Worm (Caenorhabditis elegans): ENCODE measurements around the gene mtch-1.

Gene mtch-1

ce11 chrII:7393922-7394689 lies 20.1 kb upstream of the mtch-1 start:
- TF ChIP-seq F13C5.2 (tag; optimal IDR thresholded peaks at IDR 0.05) = no peak
- TF ChIP-seq tbx-37 (GFP tag; conservative IDR thresholded peaks at IDR 0.05) = no peak
- no peak for TF ChIP-seq ceh-36 (tag; optimal IDR thresholded peaks at IDR 0.05)
- no peak for TF ChIP-seq tbx-11 (GFP tag; IDR thresholded peaks at IDR 0.05)
- no peak for TF ChIP-seq hnd-1 (tag; optimal IDR thresholded peaks at IDR 0.05)

- TF ChIP-seq ets-7 (tag; optimal IDR thresholded peaks at IDR 0.05) = no peak
- no peak for TF ChIP-seq hmbx-1 (tag; optimal IDR thresholded peaks at IDR 0.05)
- no peak for TF ChIP-seq ceh-36 (tag; optimal IDR thresholded peaks at IDR 0.05)
- no peak for TF ChIP-seq ama-1 (optimal IDR thresholded peaks at IDR 0.05)
- TF ChIP-seq sea-1 (GFP tag; conservative IDR thresholded peaks at IDR 0.05) = no peak
Measured at ce11 chrII:7393393-7393792, 19.4 kb upstream of the mtch-1 start.

- TF ChIP-seq tra-4 (tag; optimal IDR thresholded peaks at IDR 0.05) = no peak
- TF ChIP-seq F13C5.2 (tag; optimal IDR thresholded peaks at IDR 0.05) = peak; percentile 50
- no peak for TF ChIP-seq hmbx-1 (tag; optimal IDR thresholded peaks at IDR 0.05)
- no peak for TF ChIP-seq flt-1 (GFP tag; IDR thresholded peaks at IDR 0.05)
Measured at ce11 chrII:7392052-7392694, 18.2 kb upstream of the mtch-1 start.

- no peak for TF ChIP-seq B0310.2 (tag; optimal IDR thresholded peaks at IDR 0.05)
Measured at ce11 chrII:7390335-7390734, 16.4 kb upstream of the mtch-1 start.

DNA sequence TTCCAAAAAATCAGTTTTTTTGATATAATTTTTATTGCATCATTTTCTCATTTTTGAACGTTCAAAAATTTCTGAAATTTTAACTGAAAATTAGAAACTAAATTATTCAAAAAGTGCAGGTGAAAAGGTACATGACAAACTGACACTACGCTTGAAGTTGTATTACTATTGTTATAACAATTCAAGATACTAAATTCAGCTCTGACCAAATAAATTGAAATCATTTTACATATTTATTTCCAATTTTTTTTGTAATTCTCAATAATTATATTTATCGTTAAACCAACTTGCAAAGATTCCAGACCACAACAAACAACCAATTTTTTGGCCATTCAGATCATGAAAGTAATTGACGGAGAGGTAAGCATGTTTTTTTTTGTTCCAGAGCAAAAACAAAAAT lies 11.5 kb upstream of the mtch-1 start, which contains the start of gene sre-3:
Gene sre-3, plus strand, starts transcription at position 301 of the 400 bp plus-strand sequence.
- TF ChIP-seq ets-7 (tag; optimal IDR thresholded peaks at IDR 0.05) (no peak), hmg-4 (GFP tag; optimal IDR thresholded peaks at IDR 0.05) (no peak), flt-1 (GFP tag; IDR thresholded peaks at IDR 0.05) (no peak), ceh-13 (GFP tag; optimal IDR thresholded peaks at IDR 0.05) (no peak), tbx-37 (GFP tag; conservative IDR thresholded peaks at IDR 0.05) (no peak), sea-1 (GFP tag; conservative IDR thresholded peaks at IDR 0.05) (no peak), aly-1 (tag; optimal IDR thresholded peaks at IDR 0.05) (no peak), F13C5.2 (tag; optimal IDR thresholded peaks at IDR 0.05) (no peak)

ce11 chrII:7381947-7382346 lies 8.0 kb upstream of the mtch-1 start:
- TF ChIP-seq ceh-13 (GFP tag; optimal IDR thresholded peaks at IDR 0.05) (no peak), F13C5.2 (tag; optimal IDR thresholded peaks at IDR 0.05) (no peak), ama-1 (optimal IDR thresholded peaks at IDR 0.05) (no peak), tra-4 (tag; optimal IDR thresholded peaks at IDR 0.05) (no peak), sea-1 (GFP tag; conservative IDR thresholded peaks at IDR 0.05) (no peak), hmg-4 (GFP tag; optimal IDR thresholded peaks at IDR 0.05) (no peak), ets-7 (tag; optimal IDR thresholded peaks at IDR 0.05) (no peak), hnd-1 (tag; optimal IDR thresholded peaks at IDR 0.05) (no peak), scrt-1 (GFP tag; IDR thresholded peaks at IDR 0.05) (no peak)

DNA sequence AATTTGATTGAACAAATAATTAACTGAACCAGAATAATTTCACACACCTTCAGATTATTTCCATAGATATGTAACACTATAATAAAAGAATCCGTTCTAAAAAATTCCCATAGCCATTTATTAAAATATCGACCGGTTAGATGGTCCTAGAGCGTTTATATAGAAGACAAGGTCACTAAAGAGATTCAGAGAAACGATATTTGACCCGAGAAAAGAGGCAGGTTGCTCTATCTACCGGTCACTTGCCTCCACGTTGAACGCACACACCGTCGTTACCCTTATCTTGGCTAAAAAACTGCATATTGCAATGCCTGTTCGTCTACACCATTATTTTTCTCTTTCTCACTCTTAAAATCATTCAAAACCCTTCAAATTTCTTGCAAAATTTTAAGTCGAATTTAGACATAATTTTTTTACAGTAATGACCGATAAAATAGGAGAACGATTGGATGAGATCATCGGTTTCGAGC lies 7.2 kb upstream of the mtch-1 start, which contains the start of gene C07D10.5:
Gene C07D10.5, plus strand, starts transcription at position 420 of the 470 bp plus-strand sequence.
- TF ChIP-seq B0310.2 (tag; optimal IDR thresholded peaks at IDR 0.05) (no peak), F13C5.2 (tag; optimal IDR thresholded peaks at IDR 0.05) (no peak), tra-4 (tag; optimal IDR thresholded peaks at IDR 0.05) (no peak), ets-7 (tag; optimal IDR thresholded peaks at IDR 0.05) (no peak), aly-1 (tag; optimal IDR thresholded peaks at IDR 0.05) (no peak), hnd-1 (tag; optimal IDR thresholded peaks at IDR 0.05) (no peak), ceh-13 (GFP tag; optimal IDR thresholded peaks at IDR 0.05) (no peak), ceh-36 (tag; optimal IDR thresholded peaks at IDR 0.05) (no peak), tbx-11 (GFP tag; IDR thresholded peaks at IDR 0.05) (no peak), sea-1 (GFP tag; conservative IDR thresholded peaks at IDR 0.05) (no peak), tbx-37 (GFP tag; conservative IDR thresholded peaks at IDR 0.05) (no peak), pes-1 (GFP tag; IDR thresholded peaks at IDR 0.05) (no peak)

ce11 chrII:7379021-7379420 lies 5.1 kb upstream of the mtch-1 start, which contains the start of gene C07D10.6:
Gene C07D10.6, plus strand, starts transcription at chrII:7379321.
- no peak for TF ChIP-seq F13C5.2 (tag; optimal IDR thresholded peaks at IDR 0.05)
- no peak for TF ChIP-seq ama-1 (optimal IDR thresholded peaks at IDR 0.05)
- no peak for TF ChIP-seq hmbx-1 (tag; optimal IDR thresholded peaks at IDR 0.05)
- no peak for TF ChIP-seq sea-1 (GFP tag; conservative IDR thresholded peaks at IDR 0.05)
- no peak for TF ChIP-seq hnd-1 (tag; optimal IDR thresholded peaks at IDR 0.05)
- no peak for TF ChIP-seq scrt-1 (GFP tag; IDR thresholded peaks at IDR 0.05)
- TF ChIP-seq ceh-36 (tag; optimal IDR thresholded peaks at IDR 0.05) = no peak
- no peak for TF ChIP-seq flt-1 (GFP tag; IDR thresholded peaks at IDR 0.05)

ce11 chrII:7374980-7375379 lies 1.0 kb upstream of the mtch-1 start, which contains the start of gene F43E2.1:
Gene F43E2.1, plus strand, starts transcription at chrII:7375280.
- TF ChIP-seq tbx-37 (GFP tag; conservative IDR thresholded peaks at IDR 0.05) (no peak), scrt-1 (GFP tag; IDR thresholded peaks at IDR 0.05) (no peak), pes-1 (GFP tag; IDR thresholded peaks at IDR 0.05) (no peak), tra-4 (tag; optimal IDR thresholded peaks at IDR 0.05) (no peak), sea-1 (GFP tag; conservative IDR thresholded peaks at IDR 0.05) (no peak)

All from whole organism, early embryonic.